Worm (Caenorhabditis elegans) whole organism, L3 larva: Measurements from ENCODE around the gene cpb-2.

Source experiments
- ceh-82 ChIP-seq: fragments of 150-350 bp; optimal IDR thresholded peaks from 2 replicates; lab custom pipeline; 2014; ENCODE audit warnings: missing biosample characterization, missing genetic modification characterization
- lin-15B ChIP-seq: fragments of 150-350 bp; optimal IDR thresholded peaks from 2 replicates; lab custom pipeline; 2014; ENCODE audit warnings: missing biosample characterization, missing genetic modification characterization
- nhr-12 ChIP-seq: fragments of 150-350 bp; optimal IDR thresholded peaks from 2 replicates; lab custom pipeline; 2014; ENCODE audit warnings: missing biosample characterization, missing genetic modification characterization
- nhr-28 ChIP-seq: fragments of 150-350 bp; optimal IDR thresholded peaks from 2 replicates; lab custom pipeline; 2014; ENCODE audit warnings: missing biosample characterization, missing genetic modification characterization
- nhr-77 ChIP-seq: fragments of 150-350 bp; optimal IDR thresholded peaks from 2 replicates; lab custom pipeline; 2014; ENCODE audit warnings: missing biosample characterization, missing genetic modification characterization
- skn-1 ChIP-seq: fragments of 150-350 bp; optimal IDR thresholded peaks from 2 replicates; lab custom pipeline; 2014; ENCODE audit warnings: missing biosample characterization, missing genetic modification characterization
- unc-62 ChIP-seq: fragments of 150-350 bp; sonication (generic microtip); optimal IDR thresholded peaks from 4 replicates; lab custom pipeline; 2014; ENCODE audit warnings: missing biosample characterization, missing genetic modification reagents, missing genetic modification characterization

- no peak for TF ChIP-seq unc-62 (GFP tag; lab: Kevin White, UChicago)
- no peak for TF ChIP-seq ceh-82 (tag; lab: Kevin White, UChicago)
- no peak for TF ChIP-seq nhr-28 (tag; lab: Kevin White, UChicago)
- no peak for TF ChIP-seq nhr-12
- no peak for TF ChIP-seq skn-1 (tag; lab: Kevin White, UChicago)
- no peak for TF ChIP-seq lin-15B (tag; lab: Kevin White, UChicago)
- TF ChIP-seq nhr-77 (tag; lab: Kevin White, UChicago), result no peak
Observed at ce11 chrII:6241758-6242157, 49.2 kb downstream of the cpb-2 start, which contains the start of gene T24H7.8.
